Fruit fly (Drosophila melanogaster) whole organism, embryonic: ENCODE results near the gene vih.

Experiments
- Ada2b ChIP-seq: fragments of 200-800 bp; sonication (Bioruptor generic); IDR thresholded peaks from 2 replicates; pipeline ENCODE4 v1.3.6; 2022; ENCODE audit warnings: missing biosample characterization, missing genetic modification characterization
- Antp ChIP-seq: fragments of 200-800 bp; sonication (Bioruptor generic); optimal IDR thresholded peaks from 3 replicates; lab custom pipeline; 2016; ENCODE audit warnings: missing biosample characterization, missing genetic modification characterization
- CG10565 ChIP-seq: fragments of 200-800 bp; sonication (Bioruptor generic); optimal IDR thresholded peaks from 3 replicates; lab custom pipeline; 2016; ENCODE audit warnings: missing biosample characterization, mild to moderate bottlenecking, missing genetic modification characterization
- CG11093 ChIP-seq: fragments of 200-800 bp; sonication (Bioruptor generic); IDR thresholded peaks from 3 replicates; pipeline ENCODE4 v1.3.6; 2022; ENCODE audit warnings: missing biosample characterization, missing genetic modification characterization
- CG11695 ChIP-seq: fragments of 200-800 bp; sonication (Bioruptor generic); IDR thresholded peaks from 3 replicates; pipeline ENCODE4 v1.3.6; 2022; ENCODE audit warnings: missing biosample characterization, missing genetic modification characterization
- CG12236 ChIP-seq: fragments of 200-800 bp; sonication (Bioruptor generic); optimal IDR thresholded peaks from 2 replicates; lab custom pipeline; 2016; ENCODE audit warnings: missing biosample characterization, missing genetic modification characterization
- CG12942 ChIP-seq: fragments of 200-800 bp; sonication (Bioruptor generic); optimal IDR thresholded peaks from 3 replicates; lab custom pipeline; 2016; ENCODE audit warnings: missing biosample characterization, missing genetic modification characterization
- CG13775 ChIP-seq: fragments of 200-800 bp; sonication (Bioruptor generic); optimal IDR thresholded peaks from 3 replicates; lab custom pipeline; 2017; ENCODE audit warnings: missing biosample characterization, mild to moderate bottlenecking, missing genetic modification characterization
- CG15269 ChIP-seq: fragments of 200-800 bp; sonication (Bioruptor generic); optimal IDR thresholded peaks from 2 replicates; lab custom pipeline; 2018; ENCODE audit warnings: missing biosample characterization, mild to moderate bottlenecking, missing genetic modification characterization, moderate library complexity
- CG16815 ChIP-seq: fragments of 200-800 bp; sonication (Bioruptor generic); optimal IDR thresholded peaks from 3 replicates; lab custom pipeline; 2017; ENCODE audit warnings: missing biosample characterization, mild to moderate bottlenecking, missing genetic modification characterization
- CG1792 ChIP-seq: fragments of 200-800 bp; sonication (Bioruptor generic); optimal IDR thresholded peaks from 2 replicates; lab custom pipeline; 2016; ENCODE audit warnings: missing biosample characterization, missing genetic modification characterization
- CG18764 ChIP-seq: fragments of 200-800 bp; sonication (Bioruptor generic); optimal IDR thresholded peaks from 3 replicates; lab custom pipeline; 2016; ENCODE audit warnings: missing biosample characterization, missing genetic modification characterization
- CG2199 ChIP-seq: fragments of 200-800 bp; sonication (Bioruptor generic); IDR thresholded peaks from 3 replicates; pipeline ENCODE4 v1.3.6; 2022; ENCODE audit warnings: missing biosample characterization, missing genetic modification characterization
- CG31388 ChIP-seq: fragments of 200-800 bp; sonication (Bioruptor generic); optimal IDR thresholded peaks from 2 replicates; lab custom pipeline; 2016; ENCODE audit warnings: missing biosample characterization, missing genetic modification characterization
- CG3847 ChIP-seq: fragments of 200-800 bp; sonication (Bioruptor generic); IDR thresholded peaks from 2 replicates; pipeline ENCODE4 v1.3.6; 2022; ENCODE audit warnings: missing biosample characterization, missing genetic modification characterization
- CG6175 ChIP-seq: fragments of 200-800 bp; sonication (Bioruptor generic); IDR thresholded peaks from 3 replicates; pipeline ENCODE4 v1.3.6; 2022; ENCODE audit warnings: missing biosample characterization, missing genetic modification characterization
- CG6272 ChIP-seq: fragments of 200-800 bp; sonication (Bioruptor generic); IDR thresholded peaks from 2 replicates; pipeline ENCODE4 v1.3.6; 2022; ENCODE audit warnings: missing biosample characterization, missing genetic modification characterization
- Camta ChIP-seq: fragments of 200-800 bp; sonication (Bioruptor generic); optimal IDR thresholded peaks from 2 replicates; lab custom pipeline; 2016; ENCODE audit warnings: missing biosample characterization, missing genetic modification characterization
- Doc3 ChIP-seq: fragments of 200-800 bp; sonication (Bioruptor generic); IDR thresholded peaks from 3 replicates; pipeline ENCODE4 v1.3.6; 2022; ENCODE audit warnings: missing biosample characterization, missing genetic modification characterization; ENCODE audit not compliant: partially characterized antibody
- Drgx ChIP-seq: fragments of 200-800 bp; sonication (Bioruptor generic); IDR thresholded peaks from 2 replicates; pipeline ENCODE4 v1.3.6; 2022; ENCODE audit warnings: missing biosample characterization, missing genetic modification characterization
- Ets65A ChIP-seq: fragments of 200-800 bp; sonication (Bioruptor generic); peaks from one replicate; lab custom pipeline; 2016; ENCODE audit warnings: missing biosample characterization, missing genetic modification characterization
- Gug ChIP-seq: fragments of 200-800 bp; sonication (Bioruptor generic); IDR thresholded peaks from 4 replicates; pipeline ENCODE4 v1.3.6; 2022; ENCODE audit warnings: missing biosample characterization, missing genetic modification characterization
- HLHmδ ChIP-seq: fragments of 200-800 bp; sonication (Bioruptor generic); optimal IDR thresholded peaks from 2 replicates; lab custom pipeline; 2018; ENCODE audit warnings: missing biosample characterization, mild to moderate bottlenecking, missing genetic modification characterization, moderate library complexity
- Hmr ChIP-seq: fragments of 200-800 bp; sonication (Bioruptor generic); optimal IDR thresholded peaks from 3 replicates; lab custom pipeline; 2017; ENCODE audit warnings: mild to moderate bottlenecking, missing biosample characterization, missing genetic modification reagents, missing genetic modification characterization
- Hr51 ChIP-seq, 2 experiments: fragments of 200-800 bp; sonication (Bioruptor generic); optimal IDR thresholded peaks; 2 replicates in 1 of 2; 3 replicates in 1 of 2; lab custom pipeline; 2016 to 2018; ENCODE audit warnings: missing biosample characterization in 2 of 2, missing genetic modification characterization in 2 of 2, mild to moderate bottlenecking in 1 of 2, moderate library complexity in 1 of 2
- Hsf ChIP-seq: fragments of 200-800 bp; sonication (Bioruptor generic); optimal IDR thresholded peaks from 3 replicates; lab custom pipeline; 2016; ENCODE audit warnings: missing biosample characterization, missing genetic modification characterization
- MTF-1 ChIP-seq: fragments of 200-800 bp; sonication (Bioruptor generic); optimal IDR thresholded peaks from 2 replicates; lab custom pipeline; 2018; ENCODE audit warnings: missing biosample characterization, mild to moderate bottlenecking, missing genetic modification characterization, borderline replicate concordance
- NK7.1 ChIP-seq: fragments of 200-800 bp; sonication (Bioruptor generic); optimal IDR thresholded peaks from 3 replicates; lab custom pipeline; 2016; ENCODE audit warnings: missing biosample characterization, missing genetic modification characterization
- Ravus ChIP-seq: fragments of 200-800 bp; sonication (Bioruptor generic); IDR thresholded peaks from 2 replicates; pipeline ENCODE4 v1.3.6; 2022; ENCODE audit warnings: missing biosample characterization, missing genetic modification characterization
- Xrp1 ChIP-seq: fragments of 200-800 bp; sonication (Bioruptor generic); IDR thresholded peaks from 2 replicates; pipeline ENCODE4 v1.3.6; 2022; ENCODE audit warnings: missing biosample characterization, missing genetic modification characterization
- caup ChIP-seq: fragments of 200-800 bp; sonication (Bioruptor generic); optimal IDR thresholded peaks from 3 replicates; lab custom pipeline; 2017; ENCODE audit warnings: missing biosample characterization, mild to moderate bottlenecking, missing genetic modification characterization, moderate library complexity; ENCODE audit not compliant: severe bottlenecking
- crol ChIP-seq: fragments of 200-800 bp; sonication (Bioruptor generic); IDR thresholded peaks from 2 replicates; pipeline ENCODE4 v1.3.6; 2022; ENCODE audit warnings: missing biosample characterization, missing genetic modification characterization
- da ChIP-seq: fragments of 200-800 bp; sonication (Bioruptor generic); optimal IDR thresholded peaks from 2 replicates; lab custom pipeline; 2016; ENCODE audit warnings: missing biosample characterization, missing genetic modification characterization
- dm ChIP-seq: fragments of 200-800 bp; sonication (Bioruptor generic); optimal IDR thresholded peaks from 3 replicates; lab custom pipeline; 2016; ENCODE audit warnings: missing biosample characterization, missing genetic modification characterization
- ftz-f1 ChIP-seq: fragments of 200-800 bp; sonication (Bioruptor generic); optimal IDR thresholded peaks from 2 replicates; lab custom pipeline; 2016; ENCODE audit warnings: missing biosample characterization, missing genetic modification characterization
- fu2 ChIP-seq: fragments of 200-800 bp; sonication (Bioruptor generic); optimal IDR thresholded peaks from 2 replicates; lab custom pipeline; 2016; ENCODE audit warnings: missing biosample characterization, missing genetic modification characterization
- gro ChIP-seq: fragments of 200-800 bp; sonication (Bioruptor generic); optimal IDR thresholded peaks from 2 replicates; lab custom pipeline; 2016; ENCODE audit warnings: missing biosample characterization, missing genetic modification characterization
- gsb ChIP-seq: fragments of 200-800 bp; sonication (Bioruptor generic); IDR thresholded peaks from 2 replicates; pipeline ENCODE4 v1.3.6; 2022; ENCODE audit warnings: missing biosample characterization, missing genetic modification characterization
- her ChIP-seq: fragments of 200-800 bp; sonication (Bioruptor generic); optimal IDR thresholded peaks from 2 replicates; lab custom pipeline; 2016; ENCODE audit warnings: missing biosample characterization, missing genetic modification characterization
- jigr1 ChIP-seq: fragments of 200-800 bp; sonication (Bioruptor generic); IDR thresholded peaks from 3 replicates; pipeline ENCODE4 v1.3.6; 2022; ENCODE audit warnings: missing biosample characterization, missing genetic modification characterization
- kni ChIP-seq: fragments of 200-800 bp; sonication (Bioruptor generic); optimal IDR thresholded peaks from 3 replicates; lab custom pipeline; 2017; ENCODE audit warnings: mild to moderate bottlenecking, missing biosample characterization, missing genetic modification reagents, missing genetic modification characterization
- lola ChIP-seq, 3 experiments: fragments of >200 bp in 2 of 3; fragments of 200-800 bp in 1 of 3; sonication (Bioruptor generic) in 1 of 3; optimal IDR thresholded peaks; 2 replicates each; lab custom pipeline; 2017 to 2019; ENCODE audit warnings: missing biosample characterization in 3 of 3, missing genetic modification characterization in 3 of 3, mild to moderate bottlenecking in 1 of 3, moderate library complexity in 1 of 3
- org-1 ChIP-seq: fragments of 200-800 bp; sonication (Bioruptor generic); optimal IDR thresholded peaks from 2 replicates; lab custom pipeline; 2017; ENCODE audit warnings: missing biosample characterization, missing genetic modification characterization
- otp ChIP-seq: fragments of 200-800 bp; sonication (Bioruptor generic); IDR thresholded peaks from 3 replicates; pipeline ENCODE4, ENCODE4 v1.3.6; 2022; ENCODE audit warnings: missing biosample characterization, missing genetic modification characterization
- pros ChIP-seq: fragments of 200-800 bp; sonication (Bioruptor generic); optimal IDR thresholded peaks from 3 replicates; lab custom pipeline; 2019; ENCODE audit warnings: missing biosample characterization, mild to moderate bottlenecking, missing genetic modification characterization, moderate library complexity
- ro ChIP-seq: fragments of 200-800 bp; sonication (Bioruptor generic); IDR thresholded peaks from 2 replicates; pipeline ENCODE4 v1.3.6; 2022; ENCODE audit warnings: missing biosample characterization, missing genetic modification characterization
- sens ChIP-seq: fragments of 200-800 bp; sonication (Bioruptor generic); peaks from one replicate; lab custom pipeline; 2016; ENCODE audit warnings: missing biosample characterization, missing genetic modification characterization
- sisA ChIP-seq: fragments of 200-800 bp; sonication (Bioruptor generic); IDR thresholded peaks from 2 replicates; pipeline ENCODE4 v1.3.6; 2022; ENCODE audit warnings: missing biosample characterization, missing genetic modification characterization
- trem ChIP-seq: fragments of 200-800 bp; optimal IDR thresholded peaks from 3 replicates; lab custom pipeline; 2019; ENCODE audit warnings: missing biosample characterization, mild to moderate bottlenecking, missing genetic modification characterization, moderate library complexity
- ttk ChIP-seq: fragments of 200-800 bp; sonication (Bioruptor generic); IDR thresholded peaks from 2 replicates; pipeline ENCODE4 v2.1.2; 2022; ENCODE audit warnings: missing biosample characterization, missing genetic modification characterization
- tx ChIP-seq: fragments of 200-800 bp; sonication (Bioruptor generic); optimal IDR thresholded peaks from 2 replicates; lab custom pipeline; 2016; ENCODE audit warnings: missing biosample characterization, missing genetic modification characterization
- wor ChIP-seq: fragments of 200-800 bp; sonication (Bioruptor generic); IDR thresholded peaks from 2 replicates; pipeline ENCODE4 v1.3.6; 2022; ENCODE audit warnings: missing biosample characterization, missing genetic modification characterization

Gene vih

DNA sequence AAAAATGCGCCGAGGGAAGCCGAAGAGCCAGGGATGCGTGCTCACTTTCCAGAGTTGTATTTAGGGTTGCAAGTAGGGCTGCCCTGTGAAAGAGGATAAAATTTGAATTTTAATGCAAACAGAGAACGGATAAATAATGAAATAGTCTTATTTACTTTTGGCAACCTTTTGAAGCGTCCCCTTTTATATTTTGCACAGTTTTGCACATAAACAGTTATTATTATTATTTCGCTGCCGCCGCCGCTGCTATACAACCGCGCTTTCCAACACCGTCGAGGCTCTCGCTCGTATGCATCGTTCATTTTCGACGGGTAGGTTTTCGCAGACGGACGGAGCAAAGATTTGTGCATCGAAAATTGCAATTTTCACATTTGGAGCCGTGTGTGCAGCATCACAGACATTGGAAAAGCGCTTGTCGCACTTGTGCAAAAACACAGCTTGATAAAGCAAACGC, 10.7 kb downstream of the vih start, which contains the start of the genes sti and tral (continued):
- peak; percentile 77 for TF ChIP-seq CG18764 (GFP tag; lab: Kevin White, UChicago)
- TF ChIP-seq CG15269, result peak; percentile 80
- peak; percentile 94 for TF ChIP-seq fu2
- peak; percentile 59 for TF ChIP-seq CG10565
- peak; percentile 86 for TF ChIP-seq CG31388
- peak; percentile 87 for TF ChIP-seq dm (GFP tag; lab: Kevin White, UChicago)
- no peak for TF ChIP-seq HLHmδ (GFP tag; lab: Kevin White, UChicago)
- TF ChIP-seq sens (GFP tag; lab: Kevin White, UChicago), result peak; percentile 98
- TF ChIP-seq CG11695 (GFP tag; lab: Robert Waterston, UW), result peak; percentile 68; the same call in 2 of the 3 replicates
- TF ChIP-seq Antp (GFP tag; lab: Kevin White, UChicago), result peak; percentile 96
- TF ChIP-seq CG1792 (GFP tag; lab: Kevin White, UChicago), result peak; percentile 84
- peak; percentile 87 for TF ChIP-seq her (GFP tag; lab: Kevin White, UChicago)
- peak in 1 of 3 experiments; percentile 78 for TF ChIP-seq lola (GFP tag; optimal IDR thresholded peaks at IDR 0.05; lab: Kevin White, UChicago)
- TF ChIP-seq otp (GFP tag; lab: Robert Waterston, UW), result peak; percentile 77; the same call in 1 of the 3 replicates
- TF ChIP-seq NK7.1 (GFP tag; lab: Kevin White, UChicago), result peak; percentile 88
- no peak for TF ChIP-seq crol (GFP tag; lab: Robert Waterston, UW)
- peak; percentile 57; the same call in 1 of the 2 replicates for TF ChIP-seq ro (GFP tag; lab: Robert Waterston, UW)
- TF ChIP-seq CG12236, result peak; percentile 87
- TF ChIP-seq CG6175, result peak; percentile 78
- TF ChIP-seq Ets65A (GFP tag; lab: Kevin White, UChicago), result peak; percentile 100
- peak; percentile 91 for TF ChIP-seq da
- peak; percentile 49 for TF ChIP-seq Drgx
- TF ChIP-seq Ada2b, result peak; percentile 74
- peak; percentile 81 for TF ChIP-seq CG16815
- TF ChIP-seq Camta (GFP tag; lab: Kevin White, UChicago), result peak; percentile 91
- peak; percentile 75 for TF ChIP-seq ftz-f1 (GFP tag; lab: Kevin White, UChicago)
- TF ChIP-seq CG6272 (GFP tag; lab: Robert Waterston, UW), result peak; percentile 87
- peak; percentile 95 for TF ChIP-seq tx (GFP tag; lab: Kevin White, UChicago)
- peak; percentile 65 for TF ChIP-seq wor (GFP tag; lab: Robert Waterston, UW)
- TF ChIP-seq Hsf (GFP tag; lab: Kevin White, UChicago), result peak; percentile 95
- TF ChIP-seq ttk (GFP tag; lab: Robert Waterston, UW), result peak; percentile 84
- TF ChIP-seq MTF-1, result peak; percentile 4
- no peak for TF ChIP-seq CG2199
- TF ChIP-seq caup (GFP tag; lab: Kevin White, UChicago), result peak; percentile 87
- TF ChIP-seq CG13775, result peak; percentile 92
- peak; percentile 87 for TF ChIP-seq sisA (GFP tag; lab: Robert Waterston, UW)
- TF ChIP-seq CG12942 (GFP tag; lab: Kevin White, UChicago), result peak; percentile 90
- peak; percentile 38; the same call in 1 of the 3 replicates for TF ChIP-seq jigr1 (GFP tag; lab: Robert Waterston, UW)
- TF ChIP-seq Hr51 (GFP tag; optimal IDR thresholded peaks at IDR 0.05; lab: Kevin White, UChicago), result peak; percentile 79 to 96
- peak; percentile 91 for TF ChIP-seq CG3847 (GFP tag; lab: Robert Waterston, UW)
- TF ChIP-seq Doc3 (GFP tag; lab: Robert Waterston, UW), result no peak
- TF ChIP-seq Ravus (GFP tag; lab: Robert Waterston, UW), result peak; percentile 62
- TF ChIP-seq Xrp1, result peak; percentile 84
- TF ChIP-seq gro (GFP tag; lab: Kevin White, UChicago), result peak; percentile 95
- TF ChIP-seq kni (GFP tag; lab: Kevin White, UChicago), result peak; percentile 83
- peak; percentile 57 for TF ChIP-seq gsb (GFP tag; lab: Robert Waterston, UW)
- peak; percentile 97 for TF ChIP-seq trem
- peak; percentile 19 for TF ChIP-seq pros (GFP tag; lab: Kevin White, UChicago)
- TF ChIP-seq org-1 (GFP tag; lab: Kevin White, UChicago), result peak; percentile 52
- TF ChIP-seq Hmr, result peak; percentile 90
- TF ChIP-seq Gug, result peak; percentile 91
- peak; percentile 82 for TF ChIP-seq CG11093 (GFP tag; lab: Robert Waterston, UW)
